Fruit fly (Drosophila melanogaster): Measurements from ENCODE around the gene CG12538.

CG12538 gene

dm6 chr3R:13545300-13545699 lies 22.0 kb upstream of the CG12538 start, which contains the start of gene CG31337:
CG31337 (minus strand) TSS chr3R:13545400.
- TF ChIP-seq kay (GFP tag; ENCODE audit: borderline replicate concordance) (no peak), ovo (GFP tag; optimal IDR thresholded peaks at IDR 0.05) (no peak), cic (GFP tag; optimal IDR thresholded peaks at IDR 0.05) (no peak), CG5204 (GFP tag; optimal IDR thresholded peaks at IDR 0.05) (no peak), cnc (optimal IDR thresholded peaks at IDR 0.05) (no peak), Hr96 (GFP tag; optimal IDR thresholded peaks at IDR 0.05) (no peak), CG12768 (GFP tag; optimal IDR thresholded peaks at IDR 0.05) (no peak), bab1 (GFP tag; optimal IDR thresholded peaks at IDR 0.05) (no peak), pad (GFP tag; optimal IDR thresholded peaks at IDR 0.05) (no peak), CG33017 (tag; optimal IDR thresholded peaks at IDR 0.05) (no peak), CG7101 (tag; optimal IDR thresholded peaks at IDR 0.05) (no peak), tj (GFP tag; optimal IDR thresholded peaks at IDR 0.05) (no peak), CG7045 (GFP tag; optimal IDR thresholded peaks at IDR 0.05) (no peak), toe (GFP tag; optimal IDR thresholded peaks at IDR 0.05) (no peak), CG14711 (tag; optimal IDR thresholded peaks at IDR 0.05) (no peak), Mnt (GFP tag; optimal IDR thresholded peaks at IDR 0.05) (no peak), Crg-1 (GFP tag; optimal IDR thresholded peaks at IDR 0.05) (no peak), CG11617 (GFP tag; optimal IDR thresholded peaks at IDR 0.05) (no peak)

dm6 chr3R:13538723-13539269 lies 15.5 kb upstream of the CG12538 start:
- TF ChIP-seq Hr96 (GFP tag; optimal IDR thresholded peaks at IDR 0.05) (no peak), CG1620 (GFP tag; optimal IDR thresholded peaks at IDR 0.05) (no peak), Crg-1 (GFP tag; optimal IDR thresholded peaks at IDR 0.05) (no peak), bab1 (GFP tag; optimal IDR thresholded peaks at IDR 0.05) (no peak), ovo (GFP tag; optimal IDR thresholded peaks at IDR 0.05) (no peak)

dm6 chr3R:13529256-13529655 lies 5.9 kb upstream of the CG12538 start, which contains the start of gene CG46457:
CG46457 (minus strand) TSS chr3R:13529356.
- TF ChIP-seq cnc (optimal IDR thresholded peaks at IDR 0.05): no peak
- TF ChIP-seq Mnt (GFP tag; optimal IDR thresholded peaks at IDR 0.05): no peak
- TF ChIP-seq ovo (GFP tag; optimal IDR thresholded peaks at IDR 0.05): no peak
- TF ChIP-seq kay (GFP tag; ENCODE audit: borderline replicate concordance): no peak
- no peak for TF ChIP-seq CG33017 (tag; optimal IDR thresholded peaks at IDR 0.05)
- TF ChIP-seq CG5204 (GFP tag; optimal IDR thresholded peaks at IDR 0.05): no peak
- no peak for TF ChIP-seq toe (GFP tag; optimal IDR thresholded peaks at IDR 0.05)
- no peak for TF ChIP-seq bab1 (GFP tag; optimal IDR thresholded peaks at IDR 0.05)
- no peak for TF ChIP-seq Clk (GFP tag; optimal IDR thresholded peaks at IDR 0.05)
- no peak for TF ChIP-seq Hr96 (GFP tag; optimal IDR thresholded peaks at IDR 0.05)
- no peak for TF ChIP-seq CG7101 (tag; optimal IDR thresholded peaks at IDR 0.05)
- no peak for TF ChIP-seq cic (GFP tag; optimal IDR thresholded peaks at IDR 0.05)
- no peak for TF ChIP-seq CG1620 (GFP tag; optimal IDR thresholded peaks at IDR 0.05)

dm6 chr3R:13526638-13527037 lies 3.3 kb upstream of the CG12538 start:
- TF ChIP-seq ovo (GFP tag; optimal IDR thresholded peaks at IDR 0.05) (no peak), CG7101 (tag; optimal IDR thresholded peaks at IDR 0.05) (no peak), Clk (GFP tag; optimal IDR thresholded peaks at IDR 0.05) (no peak), bab1 (GFP tag; optimal IDR thresholded peaks at IDR 0.05) (no peak), CG11617 (GFP tag; optimal IDR thresholded peaks at IDR 0.05) (no peak), Hr96 (GFP tag; optimal IDR thresholded peaks at IDR 0.05) (no peak), kay (GFP tag; ENCODE audit: borderline replicate concordance) (no peak), CG14711 (tag; optimal IDR thresholded peaks at IDR 0.05) (no peak), Mnt (GFP tag; optimal IDR thresholded peaks at IDR 0.05) (no peak), CG5204 (GFP tag; optimal IDR thresholded peaks at IDR 0.05) (no peak), pad (GFP tag; optimal IDR thresholded peaks at IDR 0.05) (no peak), Crg-1 (GFP tag; optimal IDR thresholded peaks at IDR 0.05) (no peak), CG33017 (tag; optimal IDR thresholded peaks at IDR 0.05) (no peak), tj (GFP tag; optimal IDR thresholded peaks at IDR 0.05) (no peak), cic (GFP tag; optimal IDR thresholded peaks at IDR 0.05) (no peak), cnc (optimal IDR thresholded peaks at IDR 0.05) (no peak), CG1620 (GFP tag; optimal IDR thresholded peaks at IDR 0.05) (no peak)

dm6 chr3R:13525986-13526385 lies 2.7 kb upstream of the CG12538 start:
- TF ChIP-seq pad (GFP tag; optimal IDR thresholded peaks at IDR 0.05) (no peak), Hr96 (GFP tag; optimal IDR thresholded peaks at IDR 0.05) (no peak), cic (GFP tag; optimal IDR thresholded peaks at IDR 0.05) (no peak), CG11617 (GFP tag; optimal IDR thresholded peaks at IDR 0.05) (no peak), CG1620 (GFP tag; optimal IDR thresholded peaks at IDR 0.05) (no peak), CG33017 (tag; optimal IDR thresholded peaks at IDR 0.05) (no peak), CG14711 (tag; optimal IDR thresholded peaks at IDR 0.05) (no peak), Clk (GFP tag; optimal IDR thresholded peaks at IDR 0.05) (no peak), ovo (GFP tag; optimal IDR thresholded peaks at IDR 0.05) (no peak), tj (GFP tag; optimal IDR thresholded peaks at IDR 0.05) (no peak), CG7045 (GFP tag; optimal IDR thresholded peaks at IDR 0.05) (no peak), CG12768 (GFP tag; optimal IDR thresholded peaks at IDR 0.05) (no peak), bab1 (GFP tag; optimal IDR thresholded peaks at IDR 0.05) (no peak), cnc (optimal IDR thresholded peaks at IDR 0.05) (no peak), kay (GFP tag; ENCODE audit: borderline replicate concordance) (no peak), Crg-1 (GFP tag; optimal IDR thresholded peaks at IDR 0.05) (no peak)

dm6 chr3R:13524672-13525071 lies 1.3 kb upstream of the CG12538 start:
- TF ChIP-seq Crg-1 (GFP tag; optimal IDR thresholded peaks at IDR 0.05): no peak
- TF ChIP-seq cic (GFP tag; optimal IDR thresholded peaks at IDR 0.05): no peak
- no peak for TF ChIP-seq ovo (GFP tag; optimal IDR thresholded peaks at IDR 0.05)
- TF ChIP-seq kay (GFP tag; ENCODE audit: borderline replicate concordance): peak; percentile 0
- no peak for TF ChIP-seq CG1620 (GFP tag; optimal IDR thresholded peaks at IDR 0.05)
- TF ChIP-seq toe (GFP tag; optimal IDR thresholded peaks at IDR 0.05): no peak

Measured in whole organism, adult.